Worm (Caenorhabditis elegans): ENCODE results near the gene srx-120.

Gene srx-120

ce11 chrII:12530958-12531357 lies at the start of gene srx-120:
Gene srx-120 (plus strand): TSS chrII:12531258.
- no peak for TF ChIP-seq F49E8.2 (tag; optimal IDR thresholded peaks at IDR 0.05; ENCODE audit: borderline replicate concordance)
- TF ChIP-seq lin-15B (tag; optimal IDR thresholded peaks at IDR 0.05): no peak
- TF ChIP-seq nhr-76 (tag; optimal IDR thresholded peaks at IDR 0.05): no peak
- no peak for TF ChIP-seq nhr-102 (tag; optimal IDR thresholded peaks at IDR 0.05)
- TF ChIP-seq ctbp-1 (GFP tag; IDR thresholded peaks at IDR 0.05): no peak
- TF ChIP-seq lsy-2 (tag; optimal IDR thresholded peaks at IDR 0.05): no peak
- no peak for TF ChIP-seq F37D6.2 (tag; optimal IDR thresholded peaks at IDR 0.05)
- TF ChIP-seq ceh-32 (tag; optimal IDR thresholded peaks at IDR 0.05; ENCODE audit: poor library complexity): no peak
- TF ChIP-seq ceh-44 (GFP tag; IDR thresholded peaks at IDR 0.05): no peak
- TF ChIP-seq daf-12 (tag; optimal IDR thresholded peaks at IDR 0.05): no peak
- no peak for TF ChIP-seq zag-1 (tag; optimal IDR thresholded peaks at IDR 0.05)
- TF ChIP-seq ztf-11 (tag; optimal IDR thresholded peaks at IDR 0.05): no peak
- TF ChIP-seq ceh-82 (tag; optimal IDR thresholded peaks at IDR 0.05): no peak
- TF ChIP-seq mep-1 (tag; optimal IDR thresholded peaks at IDR 0.05): no peak
- TF ChIP-seq ces-1 (GFP tag; optimal IDR thresholded peaks at IDR 0.05): no peak
- TF ChIP-seq F10B5.3 (tag; optimal IDR thresholded peaks at IDR 0.05): no peak

ce11 chrII:12481645-12482044 lies 49.4 kb upstream of the srx-120 start:
- no peak for TF ChIP-seq ceh-32 (tag; optimal IDR thresholded peaks at IDR 0.05; ENCODE audit: poor library complexity)
- no peak for TF ChIP-seq mxl-3 (GFP tag; optimal IDR thresholded peaks at IDR 0.05)

ce11 chrII:12482622-12483021 lies 48.4 kb upstream of the srx-120 start, which contains the start of gene fbxb-102:
Gene fbxb-102 (plus strand): TSS chrII:12482922.
- TF ChIP-seq dve-1 (tag; optimal IDR thresholded peaks at IDR 0.05; ENCODE audit: insufficient read depth): no peak

- 0 out of 2 replicates have a peak, but pooled peaks have one; percentile 0 for TF ChIP-seq set-16 (GFP tag; IDR thresholded peaks at IDR 0.05)
- TF ChIP-seq mxl-3 (GFP tag; optimal IDR thresholded peaks at IDR 0.05): no peak
Observed at ce11 chrII:12485060-12485459, 46.0 kb upstream of the srx-120 start, which contains the start of gene F15A4.10. Gene F15A4.10 (minus strand): TSS chrII:12485160.

ce11 chrII:12488810-12489209 lies 42.2 kb upstream of the srx-120 start:
- TF ChIP-seq jun-1 (tag; optimal IDR thresholded peaks at IDR 0.05): no peak
- TF ChIP-seq lin-13 (GFP tag; optimal IDR thresholded peaks at IDR 0.05): no peak
- TF ChIP-seq saeg-2 (GFP tag; IDR thresholded peaks at IDR 0.05): no peak
- no peak for TF ChIP-seq ctbp-1 (GFP tag; IDR thresholded peaks at IDR 0.05)
- no peak for TF ChIP-seq ces-1 (GFP tag; optimal IDR thresholded peaks at IDR 0.05)
- TF ChIP-seq hmg-1.1 (GFP tag; IDR thresholded peaks at IDR 0.05): no peak
- TF ChIP-seq unc-39 (tag; optimal IDR thresholded peaks at IDR 0.05): no peak
- no peak for TF ChIP-seq mdl-1 (tag; optimal IDR thresholded peaks at IDR 0.05)
- TF ChIP-seq lin-15B (tag; optimal IDR thresholded peaks at IDR 0.05): no peak
- TF ChIP-seq T26A8.4 (GFP tag; IDR thresholded peaks at IDR 0.05): no peak
- TF ChIP-seq daf-8 (GFP tag; IDR thresholded peaks at IDR 0.05): no peak
- TF ChIP-seq zfp-3 (GFP tag; conservative IDR thresholded peaks at IDR 0.05): no peak
- TF ChIP-seq Y105C5A.15 (GFP tag; IDR thresholded peaks at IDR 0.05): no peak
- no peak for TF ChIP-seq R02D3.7 (tag; optimal IDR thresholded peaks at IDR 0.05)

ce11 chrII:12489903-12490302 lies 41.2 kb upstream of the srx-120 start, which contains the start of gene T21B4.15:
Gene T21B4.15 (plus strand): TSS chrII:12490203.
- TF ChIP-seq gei-8 (GFP tag; optimal IDR thresholded peaks at IDR 0.05) (no peak), hlh-30 (tag; optimal IDR thresholded peaks at IDR 0.05; ENCODE audit: insufficient read depth) (no peak), nhr-77 (tag; optimal IDR thresholded peaks at IDR 0.05) (no peak), lin-13 (GFP tag; optimal IDR thresholded peaks at IDR 0.05) (no peak), nhr-76 (tag; optimal IDR thresholded peaks at IDR 0.05) (no peak), ZK546.5 (tag; optimal IDR thresholded peaks at IDR 0.05) (no peak), set-16 (GFP tag; IDR thresholded peaks at IDR 0.05) (no peak), ceh-32 (tag; optimal IDR thresholded peaks at IDR 0.05; ENCODE audit: poor library complexity) (no peak), ztf-7 (tag; optimal IDR thresholded peaks at IDR 0.05) (no peak), ceh-82 (tag; optimal IDR thresholded peaks at IDR 0.05) (no peak), daf-16 (GFP tag; optimal IDR thresholded peaks at IDR 0.05) (no peak), daf-16 (tag; optimal IDR thresholded peaks at IDR 0.05) (no peak), unc-39 (tag; optimal IDR thresholded peaks at IDR 0.05) (no peak), ctbp-1 (GFP tag; IDR thresholded peaks at IDR 0.05) (no peak), F26F4.8 (GFP tag; conservative IDR thresholded peaks at IDR 0.05) (no peak)

Measured in whole organism, L4 larva.